Worm (Caenorhabditis elegans) whole organism, L4 larva: ENCODE results near the gene F13B6.1.

Experiments used
- F37D6.2 ChIP-seq: sonication (generic microtip); optimal IDR thresholded peaks from 2 replicates; lab custom pipeline; 2016; ENCODE audit warnings: mild to moderate bottlenecking, missing genetic modification characterization, missing compliant biosample characterization
- aha-1 ChIP-seq: fragments of 150-350 bp; peaks from one replicate; lab custom pipeline; 2014; ENCODE audit warnings: missing biosample characterization, missing genetic modification characterization
- aly-2 ChIP-seq: sonication (generic microtip); optimal IDR thresholded peaks from 2 replicates; lab custom pipeline; 2018; ENCODE audit warnings: missing biosample characterization, missing genetic modification characterization
- ceh-20 ChIP-seq: fragments of 200-800 bp; sonication (Bioruptor generic); IDR thresholded peaks from 2 replicates; pipeline ENCODE4 v1.3.6; 2022; ENCODE audit warnings: missing genetic modification reagents, missing genetic modification characterization, missing compliant biosample characterization
- ceh-44 ChIP-seq: fragments of 200-800 bp; sonication (Bioruptor generic); IDR thresholded peaks from 2 replicates; pipeline ENCODE4 v1.3.6; 2022; ENCODE audit warnings: missing genetic modification reagents, missing genetic modification characterization, missing compliant biosample characterization
- ceh-62 ChIP-seq: sonication (generic microtip); optimal IDR thresholded peaks from 2 replicates; lab custom pipeline; 2017; ENCODE audit warnings: missing biosample characterization, missing genetic modification characterization
- daf-19 ChIP-seq: fragments of 200-800 bp; sonication (Bioruptor generic); conservative IDR thresholded peaks from 2 replicates; pipeline ENCODE4 v1.3.6; 2022; ENCODE audit warnings: missing genetic modification characterization, missing compliant biosample characterization
- daf-8 ChIP-seq: fragments of 200-800 bp; sonication (Bioruptor generic); IDR thresholded peaks from 2 replicates; pipeline ENCODE4 v1.3.6; 2022; ENCODE audit warnings: missing genetic modification characterization, missing compliant biosample characterization
- dmd-6 ChIP-seq: fragments of 200-800 bp; sonication (Bioruptor generic); IDR thresholded peaks from 2 replicates; pipeline ENCODE4 v1.3.6; 2022; ENCODE audit warnings: missing genetic modification reagents, missing genetic modification characterization, missing compliant biosample characterization
- dmd-9 ChIP-seq: fragments of 200-800 bp; sonication (Bioruptor generic); IDR thresholded peaks from 2 replicates; pipeline ENCODE4 v1.3.6; 2022; ENCODE audit warnings: missing genetic modification reagents, missing genetic modification characterization, missing compliant biosample characterization
- dpl-1 ChIP-seq: fragments of 150-350 bp; optimal IDR thresholded peaks from 2 replicates; lab custom pipeline; 2014; ENCODE audit warnings: missing biosample characterization, missing genetic modification reagents, missing genetic modification characterization
- dve-1 ChIP-seq: sonication (generic microtip); optimal IDR thresholded peaks from 2 replicates; lab custom pipeline; 2017; ENCODE audit warnings: antibody characterized with exemption, mild to moderate bottlenecking, missing genetic modification characterization, missing compliant biosample characterization; ENCODE audit not compliant: insufficient read depth
- egl-27 ChIP-seq: sonication (generic microtip); optimal IDR thresholded peaks from 3 replicates; lab custom pipeline; 2017; ENCODE audit warnings: missing biosample characterization, missing genetic modification reagents, missing genetic modification characterization
- hif-1 ChIP-seq, 2 experiments: sonication (generic microtip); optimal IDR thresholded peaks; 2 replicates each; lab custom pipeline; 2016 to 2017; ENCODE audit warnings: missing compliant biosample characterization in 2 of 2, missing genetic modification characterization in 2 of 2, missing genetic modification reagents in 2 of 2, missing genotype in 2 of 2, mild to moderate bottlenecking in 1 of 2
- hlh-11 ChIP-seq: fragments of 200-800 bp; sonication (Bioruptor generic); optimal IDR thresholded peaks from 2 replicates; lab custom pipeline; 2018; ENCODE audit warnings: mild to moderate bottlenecking, missing genetic modification characterization, missing compliant biosample characterization
- hlh-30 ChIP-seq: sonication (generic microtip); optimal IDR thresholded peaks from 2 replicates; lab custom pipeline; 2017; ENCODE audit warnings: antibody characterized with exemption, mild to moderate bottlenecking, missing genetic modification characterization, missing compliant biosample characterization; ENCODE audit not compliant: insufficient read depth
- lin-1 ChIP-seq: fragments of 200-800 bp; sonication (Bioruptor generic); IDR thresholded peaks from 2 replicates; pipeline ENCODE4 v1.3.6; 2022; ENCODE audit warnings: missing genetic modification reagents, missing genetic modification characterization, missing compliant biosample characterization
- lin-29 ChIP-seq: fragments of 200-800 bp; sonication (Bioruptor generic); IDR thresholded peaks from 2 replicates; pipeline ENCODE4 v1.3.6; 2022; ENCODE audit warnings: missing genetic modification reagents, missing genetic modification characterization, missing compliant biosample characterization
- mdl-1 ChIP-seq, 2 experiments: fragments of 150-350 bp in 1 of 2; sonication (generic microtip) in 1 of 2; optimal IDR thresholded peaks; 2 replicates each; lab custom pipeline; 2014 to 2017; ENCODE audit warnings: missing biosample characterization in 2 of 2, missing genetic modification characterization in 2 of 2
- mep-1 ChIP-seq: fragments of 150-350 bp; sonication (generic microtip); optimal IDR thresholded peaks from 3 replicates; lab custom pipeline; 2014; ENCODE audit warnings: missing biosample characterization, missing genetic modification characterization
- nhr-111 ChIP-seq: fragments of 200-800 bp; sonication (Bioruptor generic); optimal IDR thresholded peaks from 2 replicates; lab custom pipeline; 2018; ENCODE audit warnings: mild to moderate bottlenecking, missing genetic modification characterization, missing compliant biosample characterization
- nhr-28 ChIP-seq: fragments of 150-350 bp; optimal IDR thresholded peaks from 2 replicates; lab custom pipeline; 2014; ENCODE audit warnings: missing biosample characterization, missing genetic modification characterization
- nhr-41 ChIP-seq: fragments of 200-800 bp; sonication (Bioruptor generic); IDR thresholded peaks from 2 replicates; pipeline ENCODE4 v1.3.6; 2022; ENCODE audit warnings: missing genetic modification reagents, missing genetic modification characterization, missing compliant biosample characterization
- nhr-42 ChIP-seq: fragments of 200-800 bp; sonication (Bioruptor generic); IDR thresholded peaks from 2 replicates; pipeline ENCODE4 v1.3.6; 2022; ENCODE audit warnings: missing genetic modification characterization, missing compliant biosample characterization
- pqm-1 ChIP-seq: sonication (generic microtip); optimal IDR thresholded peaks from 2 replicates; lab custom pipeline; 2017; ENCODE audit warnings: missing biosample characterization, missing genetic modification characterization
- saeg-2 ChIP-seq: fragments of 200-800 bp; sonication (Bioruptor generic); IDR thresholded peaks from 2 replicates; pipeline ENCODE4 v1.3.6; 2022; ENCODE audit warnings: missing genetic modification reagents, missing genetic modification characterization, missing compliant biosample characterization
- sdz-12 ChIP-seq: fragments of 200-800 bp; sonication (Bioruptor generic); optimal IDR thresholded peaks from 2 replicates; lab custom pipeline; 2018; ENCODE audit warnings: mild to moderate bottlenecking, missing genetic modification characterization, missing compliant biosample characterization
- snpc-4 ChIP-seq: fragments of 150-350 bp; optimal IDR thresholded peaks from 2 replicates; lab custom pipeline; 2014; ENCODE audit warnings: missing biosample characterization, missing genetic modification characterization
- tra-1 ChIP-seq: fragments of 200-800 bp; sonication (Bioruptor generic); IDR thresholded peaks from 2 replicates; pipeline ENCODE4 v1.3.6; 2022; ENCODE audit warnings: missing genetic modification reagents, missing genetic modification characterization, missing compliant biosample characterization
- unc-62 ChIP-seq, 3 experiments: fragments of 150-350 bp in 1 of 3; sonication (generic microtip); optimal IDR thresholded peaks in 2 of 3; peaks in 1 of 3; 1 replicate in 1 of 3; 2 replicates in 2 of 3; lab custom pipeline; 2014 to 2017; ENCODE audit warnings: missing biosample characterization in 3 of 3, missing genetic modification characterization in 3 of 3, missing genetic modification reagents in 3 of 3, missing genotype in 1 of 3
- vab-7 ChIP-seq: fragments of 200-800 bp; sonication (Bioruptor generic); IDR thresholded peaks from 2 replicates; pipeline ENCODE4 v1.3.6; 2022; ENCODE audit warnings: missing genetic modification reagents, missing genetic modification characterization, missing compliant biosample characterization

The F13B6.1 gene

DNA sequence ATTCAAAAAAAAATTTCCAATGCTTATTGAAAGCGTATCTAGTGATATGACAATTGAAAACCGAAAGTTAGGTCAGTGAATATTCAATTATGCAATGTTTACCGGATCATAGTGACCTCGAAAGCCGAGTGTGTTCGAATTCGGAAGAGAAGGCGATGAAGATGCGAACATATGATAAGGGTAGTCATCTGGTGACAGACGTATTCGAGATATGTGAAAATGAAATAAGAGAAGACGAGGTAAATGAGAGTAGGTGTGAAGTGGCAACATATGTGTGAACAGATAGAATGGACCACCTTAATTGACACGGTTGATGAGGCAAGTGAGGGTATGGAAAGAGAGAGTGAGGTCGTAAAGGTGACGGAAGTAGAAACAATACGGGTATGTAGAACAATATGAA is 1.4 kb upstream of the F13B6.1 start:
- TF ChIP-seq unc-62 (GFP tag; optimal IDR thresholded peaks at IDR 0.05 in 1 of 2; lab: Kevin White, UChicago) (peak in 1 of 2 experiments; percentile 92), unc-62 (tag; optimal IDR thresholded peaks at IDR 0.05; lab: Kevin White, UChicago) (no peak), aha-1 (no peak), lin-29 (GFP tag; lab: Robert Waterston, UW) (no peak)

ce11 chrIV:7460225-7460624 is 3.9 kb downstream of the F13B6.1 start, which contains the start of gene F13B6.2:
Gene F13B6.2 (minus strand): TSS chrIV:7460325.
- no peak for TF ChIP-seq nhr-111 (GFP tag; lab: Kevin White, UChicago)
- no peak for TF ChIP-seq nhr-42 (GFP tag; lab: Robert Waterston, UW)
- TF ChIP-seq saeg-2 (GFP tag; lab: Robert Waterston, UW): no peak
- TF ChIP-seq ceh-44 (GFP tag; lab: Robert Waterston, UW): no peak
- no peak for TF ChIP-seq snpc-4 (tag; lab: Kevin White, UChicago)
- no peak for TF ChIP-seq F37D6.2
- TF ChIP-seq, all 104 proteins: peak for 0

- TF ChIP-seq snpc-4 (tag; lab: Kevin White, UChicago): no peak
- TF ChIP-seq ceh-20 (GFP tag; lab: Robert Waterston, UW): no peak
- no peak for TF ChIP-seq aly-2 (tag; lab: Kevin White, UChicago)
- no peak for TF ChIP-seq nhr-41 (GFP tag; lab: Robert Waterston, UW)
- TF ChIP-seq hif-1 (tag; optimal IDR thresholded peaks at IDR 0.05; lab: Kevin White, UChicago): no peak
- TF ChIP-seq sdz-12: no peak
- TF ChIP-seq, all 104 proteins: peak for 0
These were observed 9.5 kb downstream of the F13B6.1 start, which contains the start of gene F13B6.3 for ce11 chrIV:7465857-7466256. Gene F13B6.3 (minus strand): TSS chrIV:7465957.

DNA sequence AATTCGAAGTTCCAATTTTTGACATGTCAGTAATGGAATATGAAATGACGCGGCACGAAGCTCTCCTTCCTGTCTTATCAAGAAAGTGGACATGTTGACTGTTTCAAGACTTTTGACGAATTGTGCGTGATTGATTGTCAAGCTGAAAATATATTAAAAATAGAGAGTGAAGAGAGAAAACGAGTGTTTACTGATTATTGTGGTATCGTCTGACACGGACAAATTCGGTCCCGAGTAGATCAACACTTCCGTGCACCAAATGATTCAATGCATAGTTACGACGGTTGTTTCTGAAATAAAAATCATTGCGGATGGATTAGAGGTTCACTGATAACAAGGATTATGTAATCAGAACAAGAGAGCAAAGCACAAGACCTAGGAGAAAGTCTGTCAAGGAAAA is 10.8 kb downstream of the F13B6.1 start:
- TF ChIP-seq pqm-1 (tag; lab: Kevin White, UChicago) (peak; percentile 48), daf-8 (GFP tag; lab: Robert Waterston, UW) (no peak), tra-1 (GFP tag; lab: Robert Waterston, UW) (0 out of 2 replicates have a peak, but pooled peaks have one; percentile 15)

- TF ChIP-seq vab-7 (GFP tag; lab: Robert Waterston, UW): no peak
- TF ChIP-seq hlh-11: no peak
- TF ChIP-seq dpl-1 (GFP tag; lab: Kevin White, UChicago): no peak
- no peak for TF ChIP-seq hif-1 (tag; optimal IDR thresholded peaks at IDR 0.05; lab: Kevin White, UChicago)
- TF ChIP-seq ceh-62 (tag; lab: Kevin White, UChicago): no peak
- TF ChIP-seq egl-27: no peak
- no peak for TF ChIP-seq dmd-9 (GFP tag; lab: Robert Waterston, UW)
- no peak for TF ChIP-seq mep-1 (tag; lab: Kevin White, UChicago)
- no peak for TF ChIP-seq lin-1 (GFP tag; lab: Robert Waterston, UW)
- no peak for TF ChIP-seq hlh-30 (tag; lab: Kevin White, UChicago)
- peak in 1 of 2 experiments; percentile 9 for TF ChIP-seq unc-62 (GFP tag; optimal IDR thresholded peaks at IDR 0.05 in 1 of 2; lab: Kevin White, UChicago)
- no peak for TF ChIP-seq unc-62 (tag; optimal IDR thresholded peaks at IDR 0.05; lab: Kevin White, UChicago)
- no peak for TF ChIP-seq daf-19 (GFP tag; lab: Robert Waterston, UW)
- peak; percentile 72 for TF ChIP-seq pqm-1 (tag; lab: Kevin White, UChicago)
These were observed 12.3 kb downstream of the F13B6.1 start for ce11 chrIV:7468638-7469037.

DNA sequence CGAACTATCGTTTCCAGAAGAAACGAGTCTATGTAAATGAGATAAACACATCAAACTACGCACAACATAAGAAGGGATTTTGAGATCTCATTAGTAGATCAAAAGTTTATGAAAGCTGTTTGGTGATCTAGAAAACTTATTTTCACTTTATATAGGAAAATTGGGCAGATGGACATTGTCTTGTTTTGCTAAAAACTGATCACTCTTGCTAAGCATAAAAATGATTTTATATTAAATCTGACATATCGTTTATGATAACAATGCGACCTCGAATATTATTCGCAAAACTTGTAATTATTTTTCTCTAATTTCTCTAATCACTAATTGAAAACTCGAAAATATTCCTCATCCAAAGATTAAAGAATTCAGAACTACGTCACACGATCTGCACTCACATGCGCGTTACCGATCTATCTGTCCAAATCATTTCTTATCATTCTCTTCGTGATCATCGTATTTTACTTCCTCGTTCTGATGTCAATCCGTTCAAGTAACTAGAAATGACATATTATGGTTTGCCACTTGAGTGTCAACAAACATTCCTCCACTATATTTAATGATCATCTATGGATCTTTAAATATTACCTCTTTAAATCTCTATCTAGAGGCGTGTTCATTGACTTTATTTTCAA is 13.6 kb downstream of the F13B6.1 start, which contains the start of gene F55G1.7:
Gene F55G1.7, minus strand, starts transcription at position 51 of the 632 bp plus-strand sequence.
- TF ChIP-seq dmd-6 (GFP tag; lab: Robert Waterston, UW) (peak; percentile 40), mdl-1 (tag; optimal IDR thresholded peaks at IDR 0.05; lab: Kevin White, UChicago) (peak in 1 of 2 experiments; percentile 12), nhr-28 (tag; lab: Kevin White, UChicago) (peak; percentile 12), unc-62 (GFP tag; optimal IDR thresholded peaks at IDR 0.05 in 1 of 2; lab: Kevin White, UChicago) (peak in 1 of 2 experiments; percentile 85), unc-62 (tag; optimal IDR thresholded peaks at IDR 0.05; lab: Kevin White, UChicago) (no peak), dve-1 (tag; lab: Kevin White, UChicago) (no peak)
